Comparison of ENCODE assay signal across 1 fruit fly cellular context in genomic region chr3R:19094799-19095418, dm6.
TF ChIP-seq lines count a peak whose summit lies in the region.

mRpL55 (minus strand) TSS chr3R:19094905.
ATPsynD (plus strand) TSS chr3R:19095000.

TF ChIP-seq in whole organism, embryonic, 481 proteins besides CTCF, POLR2A, EP300 and RAD21 (continued from another document):
- TF ChIP-seq CG10959 (GFP tag; IDR thresholded peaks at IDR 0.05; lab: Robert Waterston, UW): no peak
- no peak for TF ChIP-seq CG31365 (tag; optimal IDR thresholded peaks at IDR 0.05; lab: Kevin White, UChicago)
